Worm (Caenorhabditis elegans) whole organism, L3 larva: ENCODE results near the gene csa-1.

Source experiments
- R02D3.7 ChIP-seq: fragments of 150-350 bp; optimal IDR thresholded peaks from 2 replicates; lab custom pipeline; 2014; ENCODE audit warnings: missing biosample characterization, missing genetic modification characterization
- ZK546.5 ChIP-seq: sonication (generic microtip); optimal IDR thresholded peaks from 2 replicates; lab custom pipeline; 2017; ENCODE audit warnings: missing biosample characterization, missing genetic modification characterization
- aly-2 ChIP-seq: fragments of 150-350 bp; optimal IDR thresholded peaks from 2 replicates; lab custom pipeline; 2014; ENCODE audit warnings: missing biosample characterization, missing genetic modification characterization
- ama-1 ChIP-seq: fragments of 150-350 bp; optimal IDR thresholded peaks from 2 replicates; lab custom pipeline; 2018
- ceh-28 ChIP-seq: fragments of 150-350 bp; optimal IDR thresholded peaks from 2 replicates; lab custom pipeline; 2014; ENCODE audit warnings: missing biosample characterization, missing genetic modification reagents, missing genetic modification characterization
- ceh-82 ChIP-seq: fragments of 150-350 bp; optimal IDR thresholded peaks from 2 replicates; lab custom pipeline; 2014; ENCODE audit warnings: missing biosample characterization, missing genetic modification characterization
- ceh-9 ChIP-seq: sonication (generic microtip); optimal IDR thresholded peaks from 2 replicates; lab custom pipeline; 2018; ENCODE audit warnings: missing biosample characterization, missing genetic modification characterization
- daf-12 ChIP-seq: fragments of 150-350 bp; optimal IDR thresholded peaks from 2 replicates; lab custom pipeline; 2014; ENCODE audit warnings: missing biosample characterization, missing genetic modification reagents, missing genetic modification characterization
- egl-5 ChIP-seq: fragments of 150-350 bp; optimal IDR thresholded peaks from 2 replicates; lab custom pipeline; 2017; ENCODE audit warnings: missing biosample characterization, missing genetic modification reagents, missing genetic modification characterization, inconsistent platforms
- elt-1 ChIP-seq: fragments of 150-350 bp; optimal IDR thresholded peaks from 2 replicates; lab custom pipeline; 2014; ENCODE audit warnings: missing biosample characterization, missing genetic modification characterization
- elt-2 ChIP-seq: sonication (generic microtip); optimal IDR thresholded peaks from 2 replicates; lab custom pipeline; 2016; ENCODE audit warnings: missing genetic modification reagents, mild to moderate bottlenecking, missing genetic modification characterization, missing compliant biosample characterization
- fkh-10 ChIP-seq: sonication (generic microtip); optimal IDR thresholded peaks from 2 replicates; lab custom pipeline; 2017; ENCODE audit warnings: missing biosample characterization, missing genetic modification reagents, missing genetic modification characterization
- fkh-2 ChIP-seq: fragments of 150-350 bp; optimal IDR thresholded peaks from 2 replicates; lab custom pipeline; 2014; ENCODE audit warnings: missing biosample characterization, missing genetic modification reagents, missing genetic modification characterization
- hmg-11 ChIP-seq: sonication (generic microtip); optimal IDR thresholded peaks from 2 replicates; lab custom pipeline; 2016; ENCODE audit warnings: missing genetic modification characterization, missing compliant biosample characterization
- jun-1 ChIP-seq: fragments of 150-350 bp; optimal IDR thresholded peaks from 2 replicates; lab custom pipeline; 2014; ENCODE audit warnings: missing biosample characterization, missing genetic modification reagents, missing genetic modification characterization
- lin-15B ChIP-seq: fragments of 150-350 bp; optimal IDR thresholded peaks from 2 replicates; lab custom pipeline; 2014; ENCODE audit warnings: missing biosample characterization, missing genetic modification characterization
- lin-39 ChIP-seq: fragments of 150-350 bp; optimal IDR thresholded peaks from 2 replicates; lab custom pipeline; 2018; ENCODE audit warnings: missing biosample characterization, missing genetic modification reagents, missing genetic modification characterization
- mdl-1 ChIP-seq: fragments of 150-350 bp; optimal IDR thresholded peaks from 2 replicates; lab custom pipeline; 2014; ENCODE audit warnings: missing biosample characterization, missing genetic modification characterization
- mml-1 ChIP-seq: fragments of 150-350 bp; sonication (generic microtip); optimal IDR thresholded peaks from 3 replicates; lab custom pipeline; 2014; ENCODE audit warnings: missing biosample characterization, missing genetic modification characterization
- nfya-1 ChIP-seq: sonication (generic microtip); optimal IDR thresholded peaks from 2 replicates; lab custom pipeline; 2017; ENCODE audit warnings: missing genetic modification characterization, mild to moderate bottlenecking, missing compliant biosample characterization, antibody characterized with exemption, moderate library complexity; ENCODE audit not compliant: insufficient read depth
- nhr-23 ChIP-seq: fragments of 150-350 bp; optimal IDR thresholded peaks from 2 replicates; lab custom pipeline; 2014; ENCODE audit warnings: missing biosample characterization, missing genetic modification reagents, missing genetic modification characterization
- nhr-237 ChIP-seq: fragments of 150-350 bp; optimal IDR thresholded peaks from 2 replicates; lab custom pipeline; 2014; ENCODE audit warnings: missing biosample characterization, missing genetic modification characterization
- nhr-67 ChIP-seq: fragments of 150-350 bp; optimal IDR thresholded peaks from 2 replicates; lab custom pipeline; 2014; ENCODE audit warnings: missing biosample characterization, missing genetic modification characterization
- nhr-76 ChIP-seq: fragments of 150-350 bp; sonication (generic microtip); optimal IDR thresholded peaks from 5 replicates; lab custom pipeline; 2014; ENCODE audit warnings: missing biosample characterization, missing genetic modification characterization
- pha-4 ChIP-seq: fragments of 150-350 bp; optimal IDR thresholded peaks from 2 replicates; lab custom pipeline; 2014; ENCODE audit warnings: missing biosample characterization, missing genetic modification reagents, missing genetic modification characterization
- pqm-1 ChIP-seq: fragments of 150-350 bp; optimal IDR thresholded peaks from 2 replicates; lab custom pipeline; 2017; ENCODE audit warnings: missing biosample characterization, missing genetic modification characterization, inconsistent platforms
- sea-2 ChIP-seq: fragments of 150-350 bp; sonication (generic microtip); optimal IDR thresholded peaks from 4 replicates; lab custom pipeline; 2014; ENCODE audit warnings: missing biosample characterization, missing genetic modification reagents, missing genetic modification characterization
- tbx-2 ChIP-seq: sonication (generic microtip); optimal IDR thresholded peaks from 2 replicates; lab custom pipeline; 2016; ENCODE audit warnings: mild to moderate bottlenecking, missing genetic modification characterization, missing compliant biosample characterization
- unc-39 ChIP-seq: sonication (generic microtip); optimal IDR thresholded peaks from 4 replicates; lab custom pipeline; 2017; ENCODE audit warnings: missing biosample characterization, missing genetic modification characterization
- unc-62 ChIP-seq: fragments of 150-350 bp; sonication (generic microtip); optimal IDR thresholded peaks from 4 replicates; lab custom pipeline; 2014; ENCODE audit warnings: missing biosample characterization, missing genetic modification reagents, missing genetic modification characterization
- zag-1 ChIP-seq: fragments of 150-350 bp; optimal IDR thresholded peaks from 2 replicates; lab custom pipeline; 2014; ENCODE audit warnings: missing biosample characterization, missing genetic modification characterization
- ztf-11 ChIP-seq: fragments of 150-350 bp; optimal IDR thresholded peaks from 2 replicates; lab custom pipeline; 2014; ENCODE audit warnings: missing biosample characterization, missing genetic modification characterization
- ztf-4 ChIP-seq: fragments of 150-350 bp; optimal IDR thresholded peaks from 2 replicates; lab custom pipeline; 2014; ENCODE audit warnings: missing biosample characterization, missing genetic modification characterization

The csa-1 gene

ce11 chrII:9281595-9281994, 37.9 kb downstream of the csa-1 start:
- peak; percentile 55 for TF ChIP-seq lin-39
- peak; percentile 56 for TF ChIP-seq nfya-1 (tag; lab: Kevin White, UChicago)
- TF ChIP-seq lin-15B (tag; lab: Kevin White, UChicago) = peak; percentile 6
- TF ChIP-seq hmg-11 (tag; lab: Kevin White, UChicago) = peak; percentile 57
- TF ChIP-seq fkh-10 = no peak
- TF ChIP-seq egl-5 (tag; lab: Kevin White, UChicago) = peak; percentile 69
- TF ChIP-seq nhr-67 (tag; lab: Kevin White, UChicago) = no peak
- peak; percentile 40 for TF ChIP-seq ama-1 (lab: Kevin White, UChicago)
- TF ChIP-seq unc-62 (GFP tag; lab: Kevin White, UChicago) = no peak

ce11 chrII:9280846-9281245, 38.7 kb downstream of the csa-1 start:
- no peak for TF ChIP-seq R02D3.7 (tag; lab: Kevin White, UChicago)
- TF ChIP-seq nhr-23 = no peak
- peak; percentile 41 for TF ChIP-seq ama-1 (lab: Kevin White, UChicago)
- TF ChIP-seq fkh-2 = no peak
- no peak for TF ChIP-seq hmg-11 (tag; lab: Kevin White, UChicago)
- no peak for TF ChIP-seq tbx-2 (tag; lab: Kevin White, UChicago)
- no peak for TF ChIP-seq sea-2 (GFP tag; lab: Kevin White, UChicago)
- TF ChIP-seq aly-2 (tag; lab: Kevin White, UChicago) = no peak
- no peak for TF ChIP-seq pqm-1 (tag; lab: Kevin White, UChicago)
- no peak for TF ChIP-seq elt-2
- no peak for TF ChIP-seq daf-12 (tag; lab: Kevin White, UChicago)
- no peak for TF ChIP-seq ceh-82 (tag; lab: Kevin White, UChicago)
- peak; percentile 93 for TF ChIP-seq pha-4
- TF ChIP-seq elt-1 (tag; lab: Kevin White, UChicago) = no peak
- no peak for TF ChIP-seq ceh-9 (tag; lab: Kevin White, UChicago)

- TF ChIP-seq pqm-1 (tag; lab: Kevin White, UChicago) (peak; percentile 7), ztf-4 (no peak), unc-39 (tag; lab: Kevin White, UChicago) (no peak), ceh-28 (tag; lab: Kevin White, UChicago) (no peak), jun-1 (tag; lab: Kevin White, UChicago) (no peak), ceh-82 (tag; lab: Kevin White, UChicago) (no peak), daf-12 (tag; lab: Kevin White, UChicago) (no peak), mml-1 (tag; lab: Kevin White, UChicago) (no peak), egl-5 (tag; lab: Kevin White, UChicago) (no peak), elt-2 (peak; percentile 61), fkh-2 (no peak), tbx-2 (tag; lab: Kevin White, UChicago) (no peak), nhr-76 (no peak), mdl-1 (tag; lab: Kevin White, UChicago) (no peak), unc-62 (GFP tag; lab: Kevin White, UChicago) (no peak), lin-39 (no peak), zag-1 (tag; lab: Kevin White, UChicago) (no peak), ztf-11 (tag; lab: Kevin White, UChicago) (no peak)
Measured at ce11 chrII:9280048-9280772, 39.3 kb downstream of the csa-1 start, which contains the start of gene gldi-3. Gene gldi-3, minus strand, starts transcription at chrII:9280098.

ce11 chrII:9279016-9279415, 40.5 kb downstream of the csa-1 start:
- TF ChIP-seq ZK546.5 (tag; lab: Kevin White, UChicago) (no peak), pha-4 (no peak), hmg-11 (tag; lab: Kevin White, UChicago) (no peak), mdl-1 (tag; lab: Kevin White, UChicago) (no peak), ceh-82 (tag; lab: Kevin White, UChicago) (no peak), lin-15B (tag; lab: Kevin White, UChicago) (no peak), elt-1 (tag; lab: Kevin White, UChicago) (no peak), ceh-9 (tag; lab: Kevin White, UChicago) (no peak), lin-39 (no peak), zag-1 (tag; lab: Kevin White, UChicago) (no peak), daf-12 (tag; lab: Kevin White, UChicago) (no peak), fkh-2 (no peak), nhr-237 (tag; lab: Kevin White, UChicago) (no peak), nhr-76 (no peak), mml-1 (tag; lab: Kevin White, UChicago) (no peak), egl-5 (tag; lab: Kevin White, UChicago) (no peak)
- TF ChIP-seq, all 47 proteins: peak for 0
